Worm (Caenorhabditis elegans): Measurements from ENCODE around the gene ram-5.

- TF ChIP-seq mdl-1 (tag; optimal IDR thresholded peaks at IDR 0.05): no peak
- TF ChIP-seq mml-1 (tag; optimal IDR thresholded peaks at IDR 0.05): no peak
- TF ChIP-seq ztf-11 (tag; optimal IDR thresholded peaks at IDR 0.05): no peak
- peak; percentile 4 for TF ChIP-seq nfya-1 (tag; optimal IDR thresholded peaks at IDR 0.05; ENCODE audit: insufficient read depth)
- TF ChIP-seq unc-62 (GFP tag; optimal IDR thresholded peaks at IDR 0.05): no peak
- no peak for TF ChIP-seq elt-3 (tag; optimal IDR thresholded peaks at IDR 0.05)
- no peak for TF ChIP-seq ZK546.5 (tag; optimal IDR thresholded peaks at IDR 0.05)
- TF ChIP-seq nhr-237 (tag; optimal IDR thresholded peaks at IDR 0.05): no peak
- no peak for TF ChIP-seq elt-2 (tag; optimal IDR thresholded peaks at IDR 0.05)
- no peak for TF ChIP-seq nhr-11 (tag; optimal IDR thresholded peaks at IDR 0.05)
- no peak for TF ChIP-seq nhr-23 (tag; optimal IDR thresholded peaks at IDR 0.05)
- TF ChIP-seq ztf-4 (tag; optimal IDR thresholded peaks at IDR 0.05): no peak
- no peak for TF ChIP-seq egl-27 (tag; optimal IDR thresholded peaks at IDR 0.05)
Observed at ce11 chrX:14513462-14513861, 36.5 kb upstream of the ram-5 start.
